Worm (Caenorhabditis elegans) whole organism, L4 larva: Measurements from ENCODE around the gene ZK675.4.
A peak's percentile ranks its signal among the peaks of the same experiment; 100 is the strongest.

Experiments
- F49E8.2 ChIP-seq: sonication (generic microtip); optimal IDR thresholded peaks from 2 replicates; lab custom pipeline; 2016; ENCODE audit warnings: missing compliant biosample characterization, mild to moderate bottlenecking, missing genetic modification characterization, borderline replicate concordance
- R02D3.7 ChIP-seq: fragments of 150-350 bp; sonication (generic microtip); optimal IDR thresholded peaks from 3 replicates; lab custom pipeline; 2014; ENCODE audit warnings: missing biosample characterization, missing genetic modification characterization
- T20F7.1 ChIP-seq: fragments of 200-800 bp; sonication (Bioruptor generic); optimal IDR thresholded peaks from 2 replicates; lab custom pipeline; 2018; ENCODE audit warnings: mild to moderate bottlenecking, missing genetic modification characterization, missing compliant biosample characterization
- Y105C5A.15 ChIP-seq: fragments of 200-800 bp; sonication (Bioruptor generic); IDR thresholded peaks from 2 replicates; pipeline ENCODE4 v1.3.6; 2022; ENCODE audit warnings: missing genetic modification characterization, missing compliant biosample characterization
- Y48G9A.11 ChIP-seq: fragments of 200-800 bp; sonication (Bioruptor generic); IDR thresholded peaks from 2 replicates; pipeline ENCODE4 v1.3.6; 2022; ENCODE audit warnings: missing genetic modification reagents, missing genetic modification characterization, missing compliant biosample characterization
- Y75B8A.6 ChIP-seq: fragments of 200-800 bp; sonication (Bioruptor generic); IDR thresholded peaks from 2 replicates; pipeline ENCODE4 v1.3.6; 2022; ENCODE audit warnings: missing genetic modification reagents, missing genetic modification characterization, missing compliant biosample characterization
- ZK546.5 ChIP-seq, 2 experiments: sonication (generic microtip); optimal IDR thresholded peaks; 2 replicates each; lab custom pipeline; 2017; ENCODE audit warnings: missing biosample characterization in 2 of 2, missing genetic modification characterization in 2 of 2
- aha-1 ChIP-seq: fragments of 150-350 bp; peaks from one replicate; lab custom pipeline; 2014; ENCODE audit warnings: missing biosample characterization, missing genetic modification characterization
- aly-2 ChIP-seq: sonication (generic microtip); optimal IDR thresholded peaks from 2 replicates; lab custom pipeline; 2018; ENCODE audit warnings: missing biosample characterization, missing genetic modification characterization
- ama-1 ChIP-seq: fragments of 150-350 bp; optimal IDR thresholded peaks from 2 replicates; lab custom pipeline; 2014; ENCODE audit warnings: inconsistent platforms, mixed read lengths
- arid-1 ChIP-seq: fragments of 200-800 bp; sonication (Bioruptor generic); conservative IDR thresholded peaks from 2 replicates; pipeline ENCODE4 v1.3.6; 2022; ENCODE audit warnings: missing genetic modification reagents, missing genetic modification characterization, missing compliant biosample characterization
- ceh-32 ChIP-seq: sonication (generic microtip); optimal IDR thresholded peaks from 2 replicates; lab custom pipeline; 2016; ENCODE audit warnings: mild to moderate bottlenecking, missing genetic modification characterization, missing compliant biosample characterization; ENCODE audit not compliant: poor library complexity
- ceh-62 ChIP-seq: sonication (generic microtip); optimal IDR thresholded peaks from 2 replicates; lab custom pipeline; 2017; ENCODE audit warnings: missing biosample characterization, missing genetic modification characterization
- ceh-82 ChIP-seq: sonication (generic microtip); optimal IDR thresholded peaks from 2 replicates; lab custom pipeline; 2017; ENCODE audit warnings: missing biosample characterization, missing genetic modification characterization
- ces-1 ChIP-seq: fragments of 150-350 bp; sonication (generic microtip); optimal IDR thresholded peaks from 4 replicates; lab custom pipeline; 2014; ENCODE audit warnings: missing biosample characterization, missing genetic modification reagents, missing genetic modification characterization
- ctbp-1 ChIP-seq: fragments of 200-800 bp; sonication (Bioruptor generic); IDR thresholded peaks from 2 replicates; pipeline ENCODE4 v1.3.6; 2022; ENCODE audit warnings: missing genetic modification reagents, missing genetic modification characterization, missing compliant biosample characterization
- duxl-1 ChIP-seq: sonication (generic microtip); optimal IDR thresholded peaks from 2 replicates; lab custom pipeline; 2016; ENCODE audit warnings: mild to moderate bottlenecking, missing genetic modification characterization, moderate library complexity, missing compliant biosample characterization; ENCODE audit not compliant: poor library complexity
- fkh-10 ChIP-seq: fragments of 150-350 bp; optimal IDR thresholded peaks from 2 replicates; lab custom pipeline; 2014; ENCODE audit warnings: missing biosample characterization, missing genetic modification reagents, missing genetic modification characterization
- fos-1 ChIP-seq: fragments of 150-350 bp; optimal IDR thresholded peaks from 2 replicates; lab custom pipeline; 2014; ENCODE audit warnings: missing biosample characterization, missing genetic modification characterization
- hif-1 ChIP-seq, 2 experiments: sonication (generic microtip); optimal IDR thresholded peaks; 2 replicates each; lab custom pipeline; 2016 to 2017; ENCODE audit warnings: missing compliant biosample characterization in 2 of 2, missing genetic modification characterization in 2 of 2, missing genetic modification reagents in 2 of 2, missing genotype in 2 of 2, mild to moderate bottlenecking in 1 of 2
- jun-1 ChIP-seq: fragments of 150-350 bp; optimal IDR thresholded peaks from 2 replicates; lab custom pipeline; 2014; ENCODE audit warnings: missing biosample characterization, missing genetic modification reagents, missing genetic modification characterization
- lin-1 ChIP-seq: fragments of 200-800 bp; sonication (Bioruptor generic); IDR thresholded peaks from 2 replicates; pipeline ENCODE4 v1.3.6; 2022; ENCODE audit warnings: missing genetic modification reagents, missing genetic modification characterization, missing compliant biosample characterization
- lin-38 ChIP-seq: fragments of 200-800 bp; sonication (Bioruptor generic); IDR thresholded peaks from 2 replicates; pipeline ENCODE4 v1.3.6; 2022; ENCODE audit warnings: missing genetic modification reagents, missing genetic modification characterization, missing compliant biosample characterization
- lin-39 ChIP-seq: fragments of 150-350 bp; optimal IDR thresholded peaks from 2 replicates; lab custom pipeline; 2014; ENCODE audit warnings: missing biosample characterization, missing genetic modification reagents, missing genetic modification characterization
- lir-3 ChIP-seq: sonication (generic microtip); optimal IDR thresholded peaks from 2 replicates; lab custom pipeline; 2016; ENCODE audit warnings: mild to moderate bottlenecking, missing genetic modification characterization, missing compliant biosample characterization
- mdt-29 ChIP-seq: fragments of 200-800 bp; sonication (Bioruptor generic); IDR thresholded peaks from 2 replicates; pipeline ENCODE4 v1.3.6; 2022; ENCODE audit warnings: missing genetic modification reagents, missing genetic modification characterization, missing compliant biosample characterization
- mxl-2 ChIP-seq: fragments of 200-800 bp; sonication (Bioruptor generic); conservative IDR thresholded peaks from 2 replicates; pipeline ENCODE4 v1.3.6; 2022; ENCODE audit warnings: missing genetic modification reagents, missing genetic modification characterization, missing compliant biosample characterization
- mxl-3 ChIP-seq: fragments of 200-800 bp; sonication (Bioruptor generic); optimal IDR thresholded peaks from 2 replicates; lab custom pipeline; 2018; ENCODE audit warnings: mild to moderate bottlenecking, missing genetic modification characterization, missing compliant biosample characterization
- nhr-10 ChIP-seq: fragments of 150-350 bp; optimal IDR thresholded peaks from 2 replicates; lab custom pipeline; 2014; ENCODE audit warnings: missing biosample characterization, missing genetic modification characterization
- nhr-102 ChIP-seq: sonication (generic microtip); optimal IDR thresholded peaks from 2 replicates; lab custom pipeline; 2016; ENCODE audit warnings: mild to moderate bottlenecking, missing genetic modification characterization, moderate library complexity, missing compliant biosample characterization
- nhr-11 ChIP-seq: fragments of 150-350 bp; optimal IDR thresholded peaks from 2 replicates; lab custom pipeline; 2014; ENCODE audit warnings: missing biosample characterization, missing genetic modification characterization
- nhr-25 ChIP-seq: sonication (generic microtip); optimal IDR thresholded peaks from 2 replicates; lab custom pipeline; 2017; ENCODE audit warnings: missing genetic modification characterization, mild to moderate bottlenecking, missing compliant biosample characterization, antibody characterized with exemption, moderate library complexity, borderline replicate concordance; ENCODE audit not compliant: insufficient read depth
- nhr-41 ChIP-seq: fragments of 200-800 bp; sonication (Bioruptor generic); IDR thresholded peaks from 2 replicates; pipeline ENCODE4 v1.3.6; 2022; ENCODE audit warnings: missing genetic modification reagents, missing genetic modification characterization, missing compliant biosample characterization
- nhr-48 ChIP-seq: sonication (generic microtip); optimal IDR thresholded peaks from 2 replicates; lab custom pipeline; 2016; ENCODE audit warnings: mild to moderate bottlenecking, missing genetic modification characterization, missing compliant biosample characterization
- nhr-76 ChIP-seq: fragments of 150-350 bp; optimal IDR thresholded peaks from 2 replicates; lab custom pipeline; 2014; ENCODE audit warnings: missing biosample characterization, missing genetic modification characterization
- nhr-77 ChIP-seq: fragments of 150-350 bp; optimal IDR thresholded peaks from 2 replicates; lab custom pipeline; 2014; ENCODE audit warnings: missing biosample characterization, missing genetic modification characterization
- pha-4 ChIP-seq, 2 experiments: fragments of 150-350 bp in 1 of 2; fragments of 200-800 bp in 1 of 2; sonication (Bioruptor generic) in 1 of 2; IDR thresholded peaks in 1 of 2; optimal IDR thresholded peaks in 1 of 2; 2 replicates each; pipeline versions ENCODE4 v1.3.6 to Lab custom; 2014 to 2022; ENCODE audit warnings: missing genetic modification characterization in 2 of 2, missing genetic modification reagents in 2 of 2, missing biosample characterization in 1 of 2, missing compliant biosample characterization in 1 of 2
- sdz-12 ChIP-seq: fragments of 200-800 bp; sonication (Bioruptor generic); optimal IDR thresholded peaks from 2 replicates; lab custom pipeline; 2018; ENCODE audit warnings: mild to moderate bottlenecking, missing genetic modification characterization, missing compliant biosample characterization
- snpc-4 ChIP-seq: fragments of 150-350 bp; optimal IDR thresholded peaks from 2 replicates; lab custom pipeline; 2014; ENCODE audit warnings: missing biosample characterization, missing genetic modification characterization
- spr-3 ChIP-seq: fragments of 200-800 bp; sonication (Bioruptor generic); optimal IDR thresholded peaks from 2 replicates; lab custom pipeline; 2018; ENCODE audit warnings: mild to moderate bottlenecking, missing genetic modification characterization, missing compliant biosample characterization
- tag-97 ChIP-seq: fragments of 200-800 bp; sonication (Bioruptor generic); IDR thresholded peaks from 2 replicates; pipeline ENCODE4 v1.3.6; 2022; ENCODE audit warnings: missing genetic modification characterization, missing compliant biosample characterization
- unc-62 ChIP-seq, 3 experiments: fragments of 150-350 bp in 1 of 3; sonication (generic microtip); optimal IDR thresholded peaks in 2 of 3; peaks in 1 of 3; 1 replicate in 1 of 3; 2 replicates in 2 of 3; lab custom pipeline; 2014 to 2017; ENCODE audit warnings: missing biosample characterization in 3 of 3, missing genetic modification characterization in 3 of 3, missing genetic modification reagents in 3 of 3, missing genotype in 1 of 3
- vab-7 ChIP-seq: fragments of 200-800 bp; sonication (Bioruptor generic); IDR thresholded peaks from 2 replicates; pipeline ENCODE4 v1.3.6; 2022; ENCODE audit warnings: missing genetic modification reagents, missing genetic modification characterization, missing compliant biosample characterization
- zfp-3 ChIP-seq: fragments of 200-800 bp; sonication (Bioruptor generic); conservative IDR thresholded peaks from 2 replicates; pipeline ENCODE4 v1.3.6; 2022; ENCODE audit warnings: missing genetic modification reagents, missing genetic modification characterization, missing compliant biosample characterization
- zip-2 ChIP-seq: fragments of 150-350 bp; optimal IDR thresholded peaks from 2 replicates; lab custom pipeline; 2014; ENCODE audit warnings: missing biosample characterization, missing genetic modification characterization
- ztf-11 ChIP-seq: fragments of 150-350 bp; optimal IDR thresholded peaks from 2 replicates; lab custom pipeline; 2014; ENCODE audit warnings: missing biosample characterization, missing genetic modification characterization

The ZK675.4 gene

DNA sequence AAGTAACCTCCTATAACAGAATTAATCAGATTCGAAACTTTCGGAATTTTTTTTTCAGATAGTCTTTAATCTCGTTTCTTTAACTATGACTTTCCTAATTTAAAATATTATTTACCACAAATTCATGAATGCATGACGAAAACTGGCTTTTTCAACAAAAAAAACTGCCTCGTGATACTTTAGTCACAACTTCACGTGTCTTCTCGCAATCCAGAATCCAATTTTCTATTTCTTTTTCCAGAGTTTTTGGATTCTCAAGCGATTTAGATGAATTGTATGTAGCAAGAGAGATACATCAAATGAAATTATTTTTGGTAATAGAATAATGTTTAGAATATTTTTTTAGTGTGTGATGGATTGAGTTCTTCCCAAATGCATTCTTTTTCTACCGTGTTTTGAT is 9.1 kb downstream of the ZK675.4 start:
- TF ChIP-seq ces-1 (GFP tag; lab: Kevin White, UChicago), result peak; percentile 36
- TF ChIP-seq ztf-11 (tag; lab: Kevin White, UChicago), result no peak
- TF ChIP-seq fkh-10 (GFP tag; lab: Kevin White, UChicago), result peak; percentile 80
- TF ChIP-seq lir-3 (tag; lab: Kevin White, UChicago), result no peak
- TF ChIP-seq duxl-1 (tag; lab: Kevin White, UChicago), result no peak
- TF ChIP-seq nhr-25 (tag; lab: Kevin White, UChicago), result no peak

DNA sequence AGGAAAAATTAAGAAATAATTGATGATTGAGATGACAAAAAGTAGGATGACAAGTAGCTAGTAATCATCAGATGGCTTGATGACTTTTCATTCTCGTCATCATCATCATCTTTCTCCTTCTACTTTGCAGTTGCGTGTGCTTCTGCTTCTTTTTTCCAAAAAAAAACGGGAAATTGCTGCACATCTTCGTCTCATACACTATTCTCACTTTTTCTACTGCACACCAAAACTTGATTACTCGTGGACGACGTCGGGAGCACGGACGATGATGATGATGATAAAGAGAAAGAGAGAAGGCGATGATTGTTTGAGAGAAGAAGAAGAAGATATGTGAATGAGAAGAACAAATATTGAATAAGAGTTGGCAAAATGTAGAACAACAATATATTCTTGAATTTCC is 10.0 kb downstream of the ZK675.4 start:
- TF ChIP-seq ctbp-1 (GFP tag; lab: Robert Waterston, UW) (0 out of 2 replicates have a peak, but pooled peaks have one; percentile 52), aha-1 (tag; lab: Kevin White, UChicago) (no peak), ceh-62 (tag; lab: Kevin White, UChicago) (no peak), fos-1 (tag; lab: Kevin White, UChicago) (no peak), aly-2 (tag; lab: Kevin White, UChicago) (no peak), mdt-29 (GFP tag; lab: Robert Waterston, UW) (no peak), nhr-77 (tag; lab: Kevin White, UChicago) (no peak), lin-39 (tag; lab: Kevin White, UChicago) (no peak), zip-2 (tag; lab: Kevin White, UChicago) (no peak), nhr-10 (no peak), arid-1 (GFP tag; lab: Robert Waterston, UW) (no peak), Y48G9A.11 (GFP tag; lab: Robert Waterston, UW) (no peak), vab-7 (no peak), mxl-2 (GFP tag; lab: Robert Waterston, UW) (no peak), unc-62 (GFP tag; optimal IDR thresholded peaks at IDR 0.05 in 1 of 2; lab: Kevin White, UChicago) (peak in 1 of 2 experiments; percentile 97), unc-62 (tag; optimal IDR thresholded peaks at IDR 0.05; lab: Kevin White, UChicago) (no peak), mxl-3 (GFP tag; lab: Kevin White, UChicago) (no peak), nhr-41 (no peak), Y105C5A.15 (GFP tag; lab: Robert Waterston, UW) (no peak), F49E8.2 (tag; lab: Kevin White, UChicago) (no peak), lin-38 (GFP tag; lab: Robert Waterston, UW) (no peak), fkh-10 (GFP tag; lab: Kevin White, UChicago) (peak; percentile 70), tag-97 (GFP tag; lab: Robert Waterston, UW) (no peak), nhr-76 (tag; lab: Kevin White, UChicago) (no peak), sdz-12 (GFP tag; lab: Kevin White, UChicago) (no peak), jun-1 (tag; lab: Kevin White, UChicago) (no peak), duxl-1 (tag; lab: Kevin White, UChicago) (no peak), lin-1 (GFP tag; lab: Robert Waterston, UW) (no peak), ces-1 (GFP tag; lab: Kevin White, UChicago) (peak; percentile 72), nhr-102 (tag; lab: Kevin White, UChicago) (no peak), ZK546.5 (tag; optimal IDR thresholded peaks at IDR 0.05; lab: Kevin White, UChicago) (no peak), T20F7.1 (GFP tag; lab: Kevin White, UChicago) (no peak), R02D3.7 (tag; lab: Kevin White, UChicago) (no peak), zfp-3 (GFP tag; lab: Robert Waterston, UW) (no peak), Y75B8A.6 (no peak), nhr-48 (tag; lab: Kevin White, UChicago) (no peak)

DNA sequence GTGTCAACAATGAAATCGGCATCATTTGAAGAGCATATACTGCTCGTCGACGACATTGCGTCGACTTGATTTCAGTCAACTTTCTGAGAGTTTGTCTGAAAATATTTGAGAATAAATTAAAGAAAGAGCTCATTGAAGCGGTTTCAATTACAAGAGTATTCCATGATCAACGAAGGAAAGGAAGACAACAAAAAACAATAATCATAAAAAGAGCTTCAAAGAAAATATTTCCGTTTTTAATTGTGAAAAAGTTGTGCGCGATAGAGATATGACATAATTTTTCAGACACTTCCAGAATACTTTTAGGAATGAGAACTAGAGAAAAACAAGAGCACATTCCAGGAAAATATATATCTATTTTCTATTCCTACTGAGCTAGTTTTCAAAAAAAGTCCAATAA is 17.5 kb downstream of the ZK675.4 start, which contains the start of gene spv-1:
Gene spv-1, minus strand, starts transcription at position 101 of the 400 bp plus-strand sequence.
- no peak for TF ChIP-seq ama-1 (lab: Kevin White, UChicago)
- TF ChIP-seq fkh-10 (GFP tag; lab: Kevin White, UChicago), result no peak
- no peak for TF ChIP-seq nhr-11 (tag; lab: Kevin White, UChicago)
- TF ChIP-seq snpc-4 (tag; lab: Kevin White, UChicago), result no peak
- TF ChIP-seq ceh-82 (tag; lab: Kevin White, UChicago), result no peak
- no peak for TF ChIP-seq ceh-32 (tag; lab: Kevin White, UChicago)
- TF ChIP-seq mxl-3 (GFP tag; lab: Kevin White, UChicago), result no peak
- no peak for TF ChIP-seq pha-4 (GFP tag; IDR thresholded peaks at IDR 0.05; lab: Robert Waterston, UW)
- no peak for TF ChIP-seq pha-4 (tag; optimal IDR thresholded peaks at IDR 0.05; lab: Kevin White, UChicago)
- TF ChIP-seq nhr-10, result no peak
- no peak for TF ChIP-seq lin-39 (tag; lab: Kevin White, UChicago)
- TF ChIP-seq ceh-62 (tag; lab: Kevin White, UChicago), result no peak
- TF ChIP-seq jun-1 (tag; lab: Kevin White, UChicago), result no peak
- no peak for TF ChIP-seq nhr-76 (tag; lab: Kevin White, UChicago)
- TF ChIP-seq nhr-102 (tag; lab: Kevin White, UChicago), result no peak
- TF ChIP-seq spr-3 (GFP tag; lab: Kevin White, UChicago), result no peak
- no peak for TF ChIP-seq hif-1 (tag; optimal IDR thresholded peaks at IDR 0.05; lab: Kevin White, UChicago)
